Worm (Caenorhabditis elegans): ENCODE data around the gene tor-1.

DNA sequence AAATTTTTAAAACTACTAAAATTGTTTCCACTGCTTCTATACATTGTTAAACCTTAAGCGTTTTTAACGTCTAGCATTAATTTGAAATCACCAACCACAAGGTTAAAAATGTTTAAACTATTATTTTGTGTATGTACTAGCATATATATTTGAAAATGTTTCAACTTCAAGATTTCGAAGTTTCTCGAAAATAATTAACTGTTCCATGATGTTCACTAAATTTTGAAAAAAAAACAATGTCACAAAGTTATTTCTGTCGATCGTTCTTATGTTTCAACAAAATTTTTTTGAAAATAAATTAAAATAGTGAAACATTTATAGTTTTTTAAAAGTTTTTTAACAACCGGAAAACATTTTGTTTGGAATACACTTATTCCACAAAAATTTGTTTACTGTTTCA is 31.0 kb downstream of the tor-1 start:
- no peak for TF ChIP-seq ztf-11 (tag; optimal IDR thresholded peaks at IDR 0.05)
- TF ChIP-seq nhr-11 (tag; optimal IDR thresholded peaks at IDR 0.05), result no peak
- no peak for TF ChIP-seq skn-1 (tag; optimal IDR thresholded peaks at IDR 0.05)

All from whole organism, L2 larva.